Worm (Caenorhabditis elegans) whole organism, early embryonic: ENCODE data around the gene F38E1.3.

Experiments
- F13C5.2 ChIP-seq: sonication (generic microtip); optimal IDR thresholded peaks from 2 replicates; lab custom pipeline; 2017; ENCODE audit warnings: mild to moderate bottlenecking, missing genetic modification characterization, inconsistent platforms, missing compliant biosample characterization
- ama-1 ChIP-seq: fragments of 150-350 bp; optimal IDR thresholded peaks from 2 replicates; lab custom pipeline; 2014
- ceh-13 ChIP-seq: fragments of 200-800 bp; sonication (Bioruptor generic); optimal IDR thresholded peaks from 2 replicates; lab custom pipeline; 2018; ENCODE audit warnings: mild to moderate bottlenecking, missing genetic modification characterization, missing compliant biosample characterization
- ceh-36 ChIP-seq: sonication (generic microtip); optimal IDR thresholded peaks from 2 replicates; lab custom pipeline; 2016; ENCODE audit warnings: missing genetic modification characterization, inconsistent platforms, missing compliant biosample characterization
- hmbx-1 ChIP-seq: sonication (generic microtip); optimal IDR thresholded peaks from 2 replicates; lab custom pipeline; 2016; ENCODE audit warnings: mild to moderate bottlenecking, missing genetic modification characterization, missing compliant biosample characterization
- hnd-1 ChIP-seq: sonication (generic microtip); optimal IDR thresholded peaks from 2 replicates; lab custom pipeline; 2016; ENCODE audit warnings: missing genetic modification characterization, missing compliant biosample characterization
- scrt-1 ChIP-seq: fragments of 200-800 bp; sonication (Bioruptor generic); IDR thresholded peaks from 2 replicates; pipeline ENCODE4 v1.3.6; 2022; ENCODE audit warnings: missing genetic modification characterization, missing compliant biosample characterization
- sea-1 ChIP-seq: fragments of 200-800 bp; sonication (Bioruptor generic); conservative IDR thresholded peaks from 2 replicates; pipeline ENCODE4 v1.3.6; 2022; ENCODE audit warnings: missing genetic modification characterization, missing compliant biosample characterization

DNA sequence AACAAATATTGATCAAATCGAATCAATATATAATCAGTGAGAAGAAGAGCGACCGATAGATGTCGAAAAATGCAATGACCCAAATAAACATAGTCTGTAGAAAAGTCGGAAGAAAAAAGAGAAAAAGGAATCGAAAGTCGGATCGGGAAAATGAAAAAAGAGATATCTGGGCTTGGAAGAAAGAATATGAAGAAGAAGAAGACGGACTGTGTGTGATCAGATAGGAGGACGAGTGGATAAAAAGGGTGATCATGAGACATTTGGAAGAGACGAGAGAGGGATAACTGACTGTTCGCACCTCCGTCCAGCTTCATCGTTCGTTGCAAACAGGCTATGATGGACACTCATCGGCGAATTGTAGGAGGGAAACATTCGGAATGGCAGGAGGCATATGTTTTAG lies 33.6 kb downstream of the F38E1.3 start:
- TF ChIP-seq hmbx-1 (no peak), ama-1 (lab: Kevin White, UChicago) (no peak), ceh-13 (GFP tag; lab: Kevin White, UChicago) (no peak), F13C5.2 (tag; lab: Kevin White, UChicago) (no peak), scrt-1 (no peak), hnd-1 (tag; lab: Kevin White, UChicago) (no peak), sea-1 (GFP tag; lab: Robert Waterston, UW) (no peak), ceh-36 (tag; lab: Kevin White, UChicago) (no peak)
